Worm (Caenorhabditis elegans) whole organism, L4/young adult: Measurements from ENCODE around the gene K10D11.2.

Source experiments
- W03F9.2 ChIP-seq: fragments of 150-350 bp; optimal IDR thresholded peaks from 2 replicates; lab custom pipeline; 2014; ENCODE audit warnings: missing biosample characterization, missing genetic modification characterization
- him-1 ChIP-seq: sonication (generic microtip); optimal IDR thresholded peaks from 2 replicates; lab custom pipeline; 2016; ENCODE audit warnings: missing genotype, missing genetic modification reagents, missing genetic modification characterization, missing compliant biosample characterization

ce11 chrIV:12941254-12941653 is 37.5 kb upstream of the K10D11.2 start, which contains the start of gene dod-24:
- TF ChIP-seq him-1 (tag; lab: Kevin White, UChicago) (no peak), W03F9.2 (tag; lab: Kevin White, UChicago) (no peak)
